Worm (Caenorhabditis elegans) whole organism, L2 larva: Measurements from ENCODE around the gene Y46G5A.47.

ENCODE experiments used
- C34F6.9 ChIP-seq: fragments of 150-350 bp; optimal IDR thresholded peaks from 2 replicates; lab custom pipeline; 2014; ENCODE audit warnings: missing biosample characterization, missing genetic modification characterization
- Y55F3AM.14 ChIP-seq: fragments of 200-800 bp; sonication (Bioruptor generic); optimal IDR thresholded peaks from 2 replicates; lab custom pipeline; 2018; ENCODE audit warnings: mild to moderate bottlenecking, missing genetic modification characterization, missing compliant biosample characterization
- alr-1 ChIP-seq: fragments of 150-350 bp; optimal IDR thresholded peaks from 2 replicates; lab custom pipeline; 2014; ENCODE audit warnings: missing biosample characterization, missing genetic modification characterization
- ama-1 ChIP-seq: fragments of 150-350 bp; optimal IDR thresholded peaks from 2 replicates; lab custom pipeline; 2018; ENCODE audit warnings: inconsistent platforms
- blmp-1 ChIP-seq: sonication (generic microtip); optimal IDR thresholded peaks from 2 replicates; lab custom pipeline; 2017; ENCODE audit warnings: missing genetic modification characterization, mild to moderate bottlenecking, missing compliant biosample characterization, antibody characterized with exemption, moderate library complexity; ENCODE audit not compliant: insufficient read depth
- ceh-16 ChIP-seq: fragments of 150-350 bp; optimal IDR thresholded peaks from 2 replicates; lab custom pipeline; 2014; ENCODE audit warnings: missing biosample characterization, missing genetic modification characterization
- ceh-82 ChIP-seq: fragments of 150-350 bp; optimal IDR thresholded peaks from 2 replicates; lab custom pipeline; 2014; ENCODE audit warnings: missing biosample characterization, missing genetic modification characterization
- crh-2 ChIP-seq: sonication (generic microtip); optimal IDR thresholded peaks from 2 replicates; lab custom pipeline; 2017; ENCODE audit warnings: missing biosample characterization, missing genetic modification characterization
- dmd-4 ChIP-seq: sonication (generic microtip); optimal IDR thresholded peaks from 2 replicates; lab custom pipeline; 2017; ENCODE audit warnings: missing biosample characterization, missing genetic modification characterization
- elt-3 ChIP-seq: sonication (generic microtip); optimal IDR thresholded peaks from 2 replicates; lab custom pipeline; 2017; ENCODE audit warnings: missing biosample characterization, missing genetic modification characterization
- fos-1 ChIP-seq: fragments of 150-350 bp; optimal IDR thresholded peaks from 2 replicates; lab custom pipeline; 2014; ENCODE audit warnings: missing biosample characterization, missing genetic modification characterization
- gmeb-1 ChIP-seq: fragments of 150-350 bp; optimal IDR thresholded peaks from 2 replicates; lab custom pipeline; 2014; ENCODE audit warnings: missing biosample characterization, missing genetic modification characterization
- lin-13 ChIP-seq: fragments of 150-350 bp; optimal IDR thresholded peaks from 2 replicates; lab custom pipeline; 2014; ENCODE audit warnings: missing biosample characterization, missing genetic modification reagents, missing genetic modification characterization
- lin-39 ChIP-seq: fragments of 150-350 bp; optimal IDR thresholded peaks from 2 replicates; lab custom pipeline; 2014; ENCODE audit warnings: missing biosample characterization, missing genetic modification reagents, missing genetic modification characterization
- lsy-2 ChIP-seq, 2 experiments: fragments of 150-350 bp in 1 of 2; sonication (generic microtip) in 1 of 2; optimal IDR thresholded peaks; 2 replicates each; lab custom pipeline; 2014 to 2017; ENCODE audit warnings: missing biosample characterization in 2 of 2, missing genetic modification characterization in 2 of 2
- mab-5 ChIP-seq: fragments of 150-350 bp; optimal IDR thresholded peaks from 2 replicates; lab custom pipeline; 2014; ENCODE audit warnings: missing biosample characterization, missing genetic modification characterization
- mdl-1 ChIP-seq, 2 experiments: fragments of 150-350 bp in 1 of 2; sonication (generic microtip) in 1 of 2; optimal IDR thresholded peaks; 2 replicates each; lab custom pipeline; 2017; ENCODE audit warnings: missing biosample characterization in 2 of 2, missing genetic modification characterization in 2 of 2
- nhr-10 ChIP-seq: sonication (generic microtip); optimal IDR thresholded peaks from 2 replicates; lab custom pipeline; 2017; ENCODE audit warnings: missing biosample characterization, missing genetic modification characterization
- nhr-129 ChIP-seq: fragments of 150-350 bp; optimal IDR thresholded peaks from 2 replicates; lab custom pipeline; 2014; ENCODE audit warnings: missing biosample characterization, missing genetic modification characterization
- nhr-21 ChIP-seq: fragments of 150-350 bp; optimal IDR thresholded peaks from 2 replicates; lab custom pipeline; 2014; ENCODE audit warnings: missing biosample characterization, missing genetic modification characterization
- nhr-237 ChIP-seq: fragments of 150-350 bp; optimal IDR thresholded peaks from 2 replicates; lab custom pipeline; 2014; ENCODE audit warnings: missing biosample characterization, missing genetic modification characterization
- nhr-25 ChIP-seq: fragments of 150-350 bp; sonication (generic microtip); optimal IDR thresholded peaks from 3 replicates; lab custom pipeline; 2014; ENCODE audit warnings: missing biosample characterization, missing genetic modification characterization
- nhr-6 ChIP-seq: fragments of 150-350 bp; optimal IDR thresholded peaks from 2 replicates; lab custom pipeline; 2014; ENCODE audit warnings: missing biosample characterization, missing genetic modification characterization
- nhr-77 ChIP-seq: fragments of 150-350 bp; optimal IDR thresholded peaks from 2 replicates; lab custom pipeline; 2014; ENCODE audit warnings: missing biosample characterization, missing genetic modification characterization
- sem-4 ChIP-seq: fragments of 150-350 bp; optimal IDR thresholded peaks from 2 replicates; lab custom pipeline; 2014; ENCODE audit warnings: missing biosample characterization, missing genetic modification reagents, missing genetic modification characterization
- skn-1 ChIP-seq: sonication (generic microtip); optimal IDR thresholded peaks from 2 replicates; lab custom pipeline; 2017; ENCODE audit warnings: missing biosample characterization, missing genetic modification characterization
- sma-3 ChIP-seq: sonication (generic microtip); optimal IDR thresholded peaks from 2 replicates; lab custom pipeline; 2016; ENCODE audit warnings: missing genetic modification reagents, missing genetic modification characterization, missing compliant biosample characterization
- sma-9 ChIP-seq, 2 experiments: fragments of 150-350 bp in 1 of 2; sonication (generic microtip) in 1 of 2; optimal IDR thresholded peaks; 2 replicates each; lab custom pipeline; 2014 to 2016; ENCODE audit warnings: missing genetic modification characterization in 2 of 2, mild to moderate bottlenecking in 1 of 2, missing biosample characterization in 1 of 2, missing compliant biosample characterization in 1 of 2, missing genetic modification reagents in 1 of 2, moderate library complexity in 1 of 2
- snpc-4 ChIP-seq: fragments of 150-350 bp; optimal IDR thresholded peaks from 2 replicates; lab custom pipeline; 2014; ENCODE audit warnings: missing biosample characterization, missing genetic modification characterization
- unc-39 ChIP-seq: fragments of 150-350 bp; optimal IDR thresholded peaks from 2 replicates; lab custom pipeline; 2014; ENCODE audit warnings: missing biosample characterization, missing genetic modification characterization
- unc-62 ChIP-seq: fragments of 150-350 bp; optimal IDR thresholded peaks from 2 replicates; lab custom pipeline; 2014; ENCODE audit warnings: missing biosample characterization, missing genetic modification reagents, missing genetic modification characterization
- zag-1 ChIP-seq: fragments of 150-350 bp; optimal IDR thresholded peaks from 2 replicates; lab custom pipeline; 2014; ENCODE audit warnings: missing biosample characterization, missing genetic modification characterization
- ztf-1 ChIP-seq: fragments of 200-800 bp; sonication (Bioruptor generic); conservative IDR thresholded peaks from 2 replicates; pipeline ENCODE4 v1.3.6; 2022; ENCODE audit warnings: missing genetic modification characterization, missing compliant biosample characterization
- ztf-11 ChIP-seq: sonication (generic microtip); optimal IDR thresholded peaks from 2 replicates; lab custom pipeline; 2017; ENCODE audit warnings: missing biosample characterization, missing genetic modification characterization
- ztf-4 ChIP-seq: fragments of 150-350 bp; optimal IDR thresholded peaks from 2 replicates; lab custom pipeline; 2014; ENCODE audit warnings: missing biosample characterization, missing genetic modification characterization

Gene Y46G5A.47

ce11 chrII:12798814-12799213, 6.3 kb downstream of the Y46G5A.47 start (continued):
- TF ChIP-seq nhr-237 (tag; lab: Kevin White, UChicago) (peak; percentile 2), mab-5 (tag; lab: Kevin White, UChicago) (no peak), nhr-21 (tag; lab: Kevin White, UChicago) (peak; percentile 96), lsy-2 (tag; optimal IDR thresholded peaks at IDR 0.05; lab: Kevin White, UChicago) (peak in 1 of 2 experiments; percentile 80), alr-1 (no peak), elt-3 (tag; lab: Kevin White, UChicago) (no peak), unc-62 (GFP tag; lab: Kevin White, UChicago) (no peak), skn-1 (tag; lab: Kevin White, UChicago) (no peak), lin-39 (tag; lab: Kevin White, UChicago) (no peak)

ce11 chrII:12797211-12797794, 7.8 kb downstream of the Y46G5A.47 start:
- TF ChIP-seq blmp-1: no peak
- peak; percentile 25 for TF ChIP-seq lin-13 (GFP tag; lab: Kevin White, UChicago)
- no peak for TF ChIP-seq gmeb-1
- TF ChIP-seq C34F6.9 (tag; lab: Kevin White, UChicago): peak; percentile 30
- TF ChIP-seq lsy-2 (tag; optimal IDR thresholded peaks at IDR 0.05; lab: Kevin White, UChicago): peak in 1 of 2 experiments; percentile 26
- peak; percentile 36 for TF ChIP-seq ama-1 (lab: Kevin White, UChicago)
- TF ChIP-seq sma-9 (GFP tag; optimal IDR thresholded peaks at IDR 0.05; lab: Kevin White, UChicago): peak; percentile 50
- no peak for TF ChIP-seq sma-9 (tag; optimal IDR thresholded peaks at IDR 0.05; lab: Kevin White, UChicago)
- peak; percentile 52 for TF ChIP-seq fos-1 (tag; lab: Kevin White, UChicago)
- TF ChIP-seq crh-2 (tag; lab: Kevin White, UChicago): peak; percentile 61

ce11 chrII:12796040-12796502, 9.0 kb downstream of the Y46G5A.47 start, which contains the start of gene cpt-1:
Gene cpt-1 (minus strand): TSS chrII:12796452.
- TF ChIP-seq unc-39: no peak
- no peak for TF ChIP-seq ama-1 (lab: Kevin White, UChicago)
- no peak for TF ChIP-seq lin-39 (tag; lab: Kevin White, UChicago)
- no peak for TF ChIP-seq Y55F3AM.14
- TF ChIP-seq ceh-82 (tag; lab: Kevin White, UChicago): no peak
- no peak for TF ChIP-seq mdl-1 (tag; optimal IDR thresholded peaks at IDR 0.05; lab: Kevin White, UChicago)
- no peak for TF ChIP-seq sma-3 (GFP tag; lab: Kevin White, UChicago)
- TF ChIP-seq nhr-25 (tag; lab: Kevin White, UChicago): no peak
- no peak for TF ChIP-seq nhr-10 (tag; lab: Kevin White, UChicago)

- TF ChIP-seq nhr-77 (tag; lab: Kevin White, UChicago): no peak
- TF ChIP-seq nhr-129: no peak
- TF ChIP-seq mab-5 (tag; lab: Kevin White, UChicago): no peak
- no peak for TF ChIP-seq sma-9 (GFP tag; optimal IDR thresholded peaks at IDR 0.05; lab: Kevin White, UChicago)
- TF ChIP-seq sma-9 (tag; optimal IDR thresholded peaks at IDR 0.05; lab: Kevin White, UChicago): no peak
- TF ChIP-seq blmp-1: no peak
- peak; percentile 18 for TF ChIP-seq ztf-4 (tag; lab: Kevin White, UChicago)
Measured at ce11 chrII:12795188-12795587, 9.9 kb downstream of the Y46G5A.47 start.

ce11 chrII:12790392-12790791, 14.7 kb downstream of the Y46G5A.47 start:
- TF ChIP-seq nhr-77 (tag; lab: Kevin White, UChicago) (no peak), nhr-129 (no peak), ztf-1 (GFP tag; lab: Robert Waterston, UW) (no peak), ceh-82 (tag; lab: Kevin White, UChicago) (no peak), ceh-16 (no peak), Y55F3AM.14 (no peak), crh-2 (tag; lab: Kevin White, UChicago) (no peak), sma-3 (GFP tag; lab: Kevin White, UChicago) (no peak), snpc-4 (tag; lab: Kevin White, UChicago) (no peak), nhr-6 (tag; lab: Kevin White, UChicago) (no peak)

- TF ChIP-seq sem-4 (tag; lab: Kevin White, UChicago) (no peak), gmeb-1 (no peak), mdl-1 (tag; optimal IDR thresholded peaks at IDR 0.05; lab: Kevin White, UChicago) (no peak), dmd-4 (tag; lab: Kevin White, UChicago) (no peak), zag-1 (tag; lab: Kevin White, UChicago) (no peak), nhr-6 (tag; lab: Kevin White, UChicago) (no peak), sma-3 (GFP tag; lab: Kevin White, UChicago) (no peak), mab-5 (tag; lab: Kevin White, UChicago) (no peak), ztf-11 (tag; lab: Kevin White, UChicago) (no peak), alr-1 (no peak)
Measured at ce11 chrII:12789497-12789896, 15.6 kb downstream of the Y46G5A.47 start.
